Fruit fly (Drosophila melanogaster) whole organism, embryonic: Measurements from ENCODE around the gene CG5377.

Experiments
- B-H1 ChIP-seq: fragments of 200-800 bp; sonication (Bioruptor generic); IDR thresholded peaks from 3 replicates; pipeline ENCODE4 v1.3.6; 2022; ENCODE audit warnings: missing biosample characterization, missing genetic modification characterization
- CG10366 ChIP-seq: fragments of 200-800 bp; sonication (Bioruptor generic); IDR thresholded peaks from 2 replicates; pipeline ENCODE4 v1.3.6; 2022; ENCODE audit warnings: missing biosample characterization, missing genetic modification characterization
- CG10565 ChIP-seq: fragments of 200-800 bp; sonication (Bioruptor generic); optimal IDR thresholded peaks from 3 replicates; lab custom pipeline; 2016; ENCODE audit warnings: missing biosample characterization, mild to moderate bottlenecking, missing genetic modification characterization
- CG12071 ChIP-seq: fragments of 200-800 bp; sonication (Bioruptor generic); optimal IDR thresholded peaks from 3 replicates; lab custom pipeline; 2018; ENCODE audit warnings: missing biosample characterization, mild to moderate bottlenecking, missing genetic modification characterization
- CG12659 ChIP-seq: fragments of 200-800 bp; sonication (Bioruptor generic); optimal IDR thresholded peaks from 3 replicates; lab custom pipeline; 2017; ENCODE audit warnings: mild to moderate bottlenecking, missing biosample characterization, missing genetic modification reagents, missing genetic modification characterization
- CG13894 ChIP-seq: fragments of 200-800 bp; sonication (Bioruptor generic); optimal IDR thresholded peaks from 3 replicates; lab custom pipeline; 2018; ENCODE audit warnings: missing biosample characterization, mild to moderate bottlenecking, missing genetic modification characterization, moderate library complexity
- CG14860 ChIP-seq: fragments of 200-800 bp; sonication (Bioruptor generic); IDR thresholded peaks from 3 replicates; pipeline ENCODE4 v1.3.6; 2022; ENCODE audit warnings: missing biosample characterization, missing genetic modification characterization; ENCODE audit not compliant: partially characterized antibody
- CG14965 ChIP-seq: fragments of 200-800 bp; sonication (Bioruptor generic); optimal IDR thresholded peaks from 2 replicates; lab custom pipeline; 2016; ENCODE audit warnings: missing biosample characterization, missing genetic modification characterization, borderline replicate concordance
- CG15514 ChIP-seq: fragments of 200-800 bp; sonication (Bioruptor generic); optimal IDR thresholded peaks from 3 replicates; lab custom pipeline; 2017; ENCODE audit warnings: missing biosample characterization, missing genetic modification characterization, mild to moderate bottlenecking, moderate library complexity, missing genetic modification reagents
- CG17829 ChIP-seq: fragments of 200-800 bp; optimal IDR thresholded peaks from 2 replicates; lab custom pipeline; 2019; ENCODE audit warnings: missing biosample characterization, mild to moderate bottlenecking, missing genetic modification characterization, moderate library complexity
- CG18476 ChIP-seq: fragments of 200-800 bp; sonication (Bioruptor generic); optimal IDR thresholded peaks from 2 replicates; lab custom pipeline; 2016; ENCODE audit warnings: missing biosample characterization, mild to moderate bottlenecking, missing genetic modification characterization
- CG18599 ChIP-seq: fragments of 200-800 bp; sonication (Bioruptor generic); optimal IDR thresholded peaks from 3 replicates; lab custom pipeline; 2017; ENCODE audit warnings: missing biosample characterization, missing genetic modification characterization, mild to moderate bottlenecking, moderate library complexity, missing genetic modification reagents
- CG18619 ChIP-seq: fragments of 200-800 bp; sonication (Bioruptor generic); optimal IDR thresholded peaks from 3 replicates; lab custom pipeline; 2017; ENCODE audit warnings: missing biosample characterization, mild to moderate bottlenecking, missing genetic modification characterization
- CG2116 ChIP-seq: fragments of 200-800 bp; sonication (Bioruptor generic); optimal IDR thresholded peaks from 3 replicates; lab custom pipeline; 2018; ENCODE audit warnings: missing biosample characterization, mild to moderate bottlenecking, missing genetic modification characterization
- CG2129 ChIP-seq: fragments of 200-800 bp; sonication (Bioruptor generic); IDR thresholded peaks from 2 replicates; pipeline ENCODE4 v1.3.6; 2022; ENCODE audit warnings: missing biosample characterization, missing genetic modification characterization; ENCODE audit not compliant: partially characterized antibody
- CG2199 ChIP-seq: fragments of 200-800 bp; sonication (Bioruptor generic); IDR thresholded peaks from 3 replicates; pipeline ENCODE4 v1.3.6; 2022; ENCODE audit warnings: missing biosample characterization, missing genetic modification characterization
- CG2678 ChIP-seq: fragments of 200-800 bp; sonication (Bioruptor generic); optimal IDR thresholded peaks from 3 replicates; lab custom pipeline; 2019; ENCODE audit warnings: missing biosample characterization, mild to moderate bottlenecking, missing genetic modification characterization, moderate library complexity
- CG4404 ChIP-seq: fragments of 200-800 bp; sonication (Bioruptor generic); IDR thresholded peaks from 2 replicates; pipeline ENCODE4 v1.3.6; 2022; ENCODE audit warnings: missing biosample characterization, missing genetic modification characterization
- CG5180 ChIP-seq: fragments of 200-800 bp; sonication (Bioruptor generic); optimal IDR thresholded peaks from 3 replicates; lab custom pipeline; 2017; ENCODE audit warnings: missing biosample characterization, missing genetic modification characterization, mild to moderate bottlenecking, moderate library complexity, missing genetic modification reagents
- CG8478 ChIP-seq: fragments of >200 bp; optimal IDR thresholded peaks from 2 replicates; lab custom pipeline; 2018
- CG9797 ChIP-seq: fragments of 200-800 bp; sonication (Bioruptor generic); optimal IDR thresholded peaks from 3 replicates; lab custom pipeline; 2018; ENCODE audit warnings: missing biosample characterization, mild to moderate bottlenecking, missing genetic modification characterization
- Deaf1 ChIP-seq: fragments of 200-800 bp; optimal IDR thresholded peaks from 3 replicates; lab custom pipeline; 2019; ENCODE audit warnings: missing biosample characterization, mild to moderate bottlenecking, missing genetic modification characterization, moderate library complexity
- Med ChIP-seq: fragments of 200-800 bp; sonication (Bioruptor generic); peaks from one replicate; lab custom pipeline; 2016; ENCODE audit warnings: missing biosample characterization, missing genetic modification characterization, mild to moderate bottlenecking, inconsistent platforms, moderate library complexity
- NC2β ChIP-seq: fragments of 200-800 bp; sonication (Bioruptor generic); optimal IDR thresholded peaks from 2 replicates; lab custom pipeline; 2016; ENCODE audit warnings: missing biosample characterization, missing genetic modification characterization
- Opbp ChIP-seq: fragments of 200-800 bp; sonication (Bioruptor generic); IDR thresholded peaks from 3 replicates; pipeline ENCODE4 v1.3.6; 2022; ENCODE audit warnings: missing biosample characterization, missing genetic modification characterization; ENCODE audit not compliant: partially characterized antibody
- Optix ChIP-seq: fragments of 200-800 bp; sonication (Bioruptor generic); IDR thresholded peaks from 3 replicates; pipeline ENCODE4 v1.3.6; 2022; ENCODE audit warnings: missing biosample characterization, missing genetic modification characterization
- Rx ChIP-seq: fragments of 200-800 bp; sonication (Bioruptor generic); IDR thresholded peaks from 2 replicates; pipeline ENCODE4 v1.3.6; 2022; ENCODE audit warnings: missing biosample characterization, missing genetic modification characterization
- TFAM ChIP-seq: fragments of 200-800 bp; sonication (Bioruptor generic); optimal IDR thresholded peaks from 2 replicates; lab custom pipeline; 2017; ENCODE audit warnings: missing biosample characterization, missing genetic modification characterization, inconsistent platforms
- abd-A ChIP-seq: fragments of 200-800 bp; sonication (Bioruptor generic); optimal IDR thresholded peaks from 3 replicates; lab custom pipeline; 2019; ENCODE audit warnings: missing biosample characterization, mild to moderate bottlenecking, missing genetic modification characterization, moderate library complexity
- ap ChIP-seq: fragments of 200-800 bp; sonication (Bioruptor generic); IDR thresholded peaks from 2 replicates; pipeline ENCODE4 v1.3.6; 2022; ENCODE audit warnings: missing biosample characterization, missing genetic modification characterization
- cg ChIP-seq: fragments of 200-800 bp; sonication (Bioruptor generic); optimal IDR thresholded peaks from 3 replicates; lab custom pipeline; 2019; ENCODE audit warnings: missing biosample characterization, mild to moderate bottlenecking, missing genetic modification characterization, moderate library complexity
- chn ChIP-seq: fragments of 200-800 bp; sonication (Bioruptor generic); optimal IDR thresholded peaks from 2 replicates; lab custom pipeline; 2016; ENCODE audit warnings: missing biosample characterization, missing genetic modification characterization
- dati ChIP-seq: fragments of 200-800 bp; sonication (Bioruptor generic); IDR thresholded peaks from 2 replicates; pipeline ENCODE4 v1.3.6; 2022; ENCODE audit warnings: missing biosample characterization, missing genetic modification characterization
- dimm ChIP-seq: fragments of 200-800 bp; sonication (Bioruptor generic); IDR thresholded peaks from 2 replicates; pipeline ENCODE4 v1.3.6; 2022; ENCODE audit warnings: missing biosample characterization, missing genetic modification characterization
- ewg ChIP-seq: fragments of 200-800 bp; sonication (Bioruptor generic); optimal IDR thresholded peaks from 3 replicates; lab custom pipeline; 2017; ENCODE audit warnings: mild to moderate bottlenecking, missing biosample characterization, missing genetic modification reagents, missing genetic modification characterization
- grau ChIP-seq: fragments of 200-800 bp; optimal IDR thresholded peaks from 3 replicates; lab custom pipeline; 2019; ENCODE audit warnings: missing biosample characterization, mild to moderate bottlenecking, missing genetic modification characterization, moderate library complexity
- h ChIP-seq: fragments of >200 bp; optimal IDR thresholded peaks from 2 replicates; lab custom pipeline; 2017
- hth ChIP-seq: fragments of >200 bp; optimal IDR thresholded peaks from 2 replicates; lab custom pipeline; 2017; ENCODE audit warnings: inconsistent platforms
- jing ChIP-seq: fragments of 200-800 bp; sonication (Bioruptor generic); optimal IDR thresholded peaks from 2 replicates; lab custom pipeline; 2018; ENCODE audit warnings: missing biosample characterization, mild to moderate bottlenecking, missing genetic modification characterization
- lbe ChIP-seq: fragments of 200-800 bp; sonication (Bioruptor generic); optimal IDR thresholded peaks from 2 replicates; lab custom pipeline; 2016; ENCODE audit warnings: missing biosample characterization, mild to moderate bottlenecking, missing genetic modification characterization
- mam ChIP-seq: fragments of 200-800 bp; sonication (Bioruptor generic); optimal IDR thresholded peaks from 3 replicates; lab custom pipeline; 2016; ENCODE audit warnings: missing biosample characterization, missing genetic modification characterization
- oc ChIP-seq: fragments of 200-800 bp; sonication (Bioruptor generic); optimal IDR thresholded peaks from 2 replicates; lab custom pipeline; 2018; ENCODE audit warnings: missing biosample characterization, mild to moderate bottlenecking, missing genetic modification characterization, moderate library complexity
- pan ChIP-seq, 4 experiments: fragments of >200 bp in 3 of 4; fragments of 200-800 bp in 1 of 4; sonication (Bioruptor generic) in 1 of 4; optimal IDR thresholded peaks in 3 of 4; IDR thresholded peaks in 1 of 4; 2 replicates each; pipeline versions ENCODE4 v1.3.6 to Lab custom; 2017 to 2022; ENCODE audit warnings: missing biosample characterization in 2 of 4, missing genetic modification characterization in 2 of 4, mixed read lengths in 1 of 4
- pb ChIP-seq: fragments of 200-800 bp; sonication (Bioruptor generic); optimal IDR thresholded peaks from 3 replicates; lab custom pipeline; 2016; ENCODE audit warnings: missing biosample characterization, missing genetic modification characterization
- row ChIP-seq: fragments of 200-800 bp; sonication (Bioruptor generic); IDR thresholded peaks from 3 replicates; pipeline ENCODE4 v1.3.6; 2022; ENCODE audit warnings: missing biosample characterization, missing genetic modification characterization
- salm ChIP-seq: fragments of 200-800 bp; sonication (Bioruptor generic); optimal IDR thresholded peaks from 2 replicates; lab custom pipeline; 2018; ENCODE audit warnings: missing biosample characterization, mild to moderate bottlenecking, missing genetic modification characterization
- tna ChIP-seq: fragments of 200-800 bp; sonication (Bioruptor generic); IDR thresholded peaks from 2 replicates; pipeline ENCODE4 v1.3.6; 2022; ENCODE audit warnings: missing biosample characterization, missing genetic modification characterization; ENCODE audit not compliant: partially characterized antibody
- zf30C ChIP-seq: fragments of 200-800 bp; sonication (Bioruptor generic); optimal IDR thresholded peaks from 3 replicates; lab custom pipeline; 2018; ENCODE audit warnings: missing biosample characterization, mild to moderate bottlenecking, missing genetic modification characterization

CG5377 gene

dm6 chr3R:22497025-22497424 is 29.1 kb upstream of the CG5377 start, which contains the start of gene Octbeta1R:
TSS of gene Octbeta1R (plus strand) at chr3R:22497215.
- no peak for TF ChIP-seq tna
- peak; percentile 22 for TF ChIP-seq Med
- TF ChIP-seq CG2116, result no peak
- TF ChIP-seq salm (tag; lab: Kevin White, UChicago), result no peak
- TF ChIP-seq dimm (GFP tag; lab: Robert Waterston, UW), result no peak
- peak; percentile 57 for TF ChIP-seq CG13894 (tag; lab: Kevin White, UChicago)
- TF ChIP-seq CG10366 (GFP tag; lab: Robert Waterston, UW), result no peak
- TF ChIP-seq Deaf1 (tag; lab: Kevin White, UChicago), result peak; percentile 94
- TF ChIP-seq Rx, result no peak
- peak; percentile 16 for TF ChIP-seq abd-A (tag; lab: Kevin White, UChicago)
- TF ChIP-seq CG18476, result no peak
- no peak for TF ChIP-seq CG2199 (GFP tag; lab: Robert Waterston, UW)
- TF ChIP-seq hth (lab: Kevin White, UChicago), result no peak
- TF ChIP-seq row (GFP tag; lab: Robert Waterston, UW), result 0 out of 3 replicates have a peak, but pooled peaks have one; percentile 1
- 0 out of 3 replicates have a peak, but pooled peaks have one; percentile 12 for TF ChIP-seq CG14860 (GFP tag; lab: Robert Waterston, UW)
- no peak for TF ChIP-seq Optix (GFP tag; lab: Robert Waterston, UW)
- no peak for TF ChIP-seq CG9797 (GFP tag; lab: Kevin White, UChicago)

dm6 chr3R:22494523-22495309 is 26.8 kb upstream of the CG5377 start:
- no peak for TF ChIP-seq chn (GFP tag; lab: Kevin White, UChicago)
- no peak for TF ChIP-seq CG12659 (GFP tag; lab: Kevin White, UChicago)
- TF ChIP-seq ap (GFP tag; lab: Robert Waterston, UW), result no peak
- TF ChIP-seq CG15514 (GFP tag; lab: Kevin White, UChicago), result peak; percentile 0
- no peak for TF ChIP-seq pb (GFP tag; lab: Kevin White, UChicago)
- TF ChIP-seq CG4404 (GFP tag; lab: Robert Waterston, UW), result no peak
- peak; percentile 45 for TF ChIP-seq CG8478
- TF ChIP-seq ewg, result no peak
- no peak for TF ChIP-seq mam (GFP tag; lab: Kevin White, UChicago)
- no peak for TF ChIP-seq CG18619 (GFP tag; lab: Kevin White, UChicago)
- TF ChIP-seq CG12071 (GFP tag; lab: Kevin White, UChicago), result no peak
- no peak for TF ChIP-seq jing (GFP tag; lab: Kevin White, UChicago)
- TF ChIP-seq CG18599, result no peak
- peak; percentile 72 for TF ChIP-seq grau (tag; lab: Kevin White, UChicago)
- TF ChIP-seq NC2β (GFP tag; lab: Kevin White, UChicago), result no peak
- TF ChIP-seq h (lab: Kevin White, UChicago), result no peak
- TF ChIP-seq CG2678 (tag; lab: Kevin White, UChicago), result peak; percentile 85
- no peak for TF ChIP-seq CG17829 (tag; lab: Kevin White, UChicago)
- no peak for TF ChIP-seq Optix (GFP tag; lab: Robert Waterston, UW)
- no peak for TF ChIP-seq oc
- TF ChIP-seq dati, result no peak
- peak; percentile 35 for TF ChIP-seq cg (GFP tag; lab: Kevin White, UChicago)
- no peak for TF ChIP-seq CG2129 (GFP tag; lab: Robert Waterston, UW)
- TF ChIP-seq pan (optimal IDR thresholded peaks at IDR 0.05; lab: Kevin White, UChicago), result no peak
- TF ChIP-seq pan (GFP tag; optimal IDR thresholded peaks at IDR 0.05 in 1 of 2, IDR thresholded peaks at IDR 0.05 in 1 of 2), result no peak
- no peak for TF ChIP-seq CG14965 (GFP tag; lab: Kevin White, UChicago)
- TF ChIP-seq B-H1 (GFP tag; lab: Robert Waterston, UW), result no peak
- no peak for TF ChIP-seq CG10565
- no peak for TF ChIP-seq lbe
- no peak for TF ChIP-seq TFAM
- TF ChIP-seq zf30C, result no peak
- TF ChIP-seq CG5180 (GFP tag; lab: Kevin White, UChicago), result no peak
- no peak for TF ChIP-seq Opbp (GFP tag; lab: Robert Waterston, UW)
